Fruit fly (Drosophila melanogaster) whole organism, pupa: ENCODE measurements around the gene CG7607.

ENCODE experiments used
- CG10348 ChIP-seq: fragments of 200-800 bp; sonication (Bioruptor generic); IDR thresholded peaks from 2 replicates; pipeline ENCODE4 v1.3.6; 2022; ENCODE audit warnings: missing biosample characterization, missing genetic modification characterization
- Pif1A ChIP-seq: fragments of 200-800 bp; sonication (Bioruptor generic); optimal IDR thresholded peaks from 3 replicates; lab custom pipeline; 2016; ENCODE audit warnings: missing biosample characterization, missing genetic modification characterization
- Pif1B ChIP-seq: fragments of 200-800 bp; sonication (Bioruptor generic); optimal IDR thresholded peaks from 3 replicates; lab custom pipeline; 2016; ENCODE audit warnings: missing biosample characterization, missing genetic modification characterization
- Snoo ChIP-seq: fragments of 200-800 bp; sonication (Bioruptor generic); optimal IDR thresholded peaks from 3 replicates; lab custom pipeline; 2017; ENCODE audit warnings: missing biosample characterization, mild to moderate bottlenecking, missing genetic modification characterization, inconsistent platforms
- fd96Ca ChIP-seq: fragments of 200-800 bp; sonication (Bioruptor generic); IDR thresholded peaks from 3 replicates; pipeline ENCODE4 v1.3.6; 2022; ENCODE audit warnings: missing biosample characterization, missing genetic modification characterization

- TF ChIP-seq Pif1A (GFP tag; lab: Kevin White, UChicago) (no peak), Pif1B (GFP tag; lab: Kevin White, UChicago) (no peak), CG10348 (GFP tag; lab: Robert Waterston, UW) (no peak), fd96Ca (GFP tag; lab: Robert Waterston, UW) (no peak), Snoo (tag; lab: Kevin White, UChicago) (no peak)
Measured at dm6 chr3L:11173049-11173564, 26.3 kb upstream of the CG7607 start, which contains the start of gene CG14142.
